Fruit fly (Drosophila melanogaster) whole organism, embryonic: ENCODE data around the gene CG15358.

Experiments
- BEAF-32 ChIP-seq: fragments of 200-800 bp; sonication (Bioruptor generic); optimal IDR thresholded peaks from 3 replicates; lab custom pipeline; 2017; ENCODE audit warnings: missing biosample characterization, missing genetic modification characterization, mild to moderate bottlenecking, moderate library complexity, missing genetic modification reagents
- CG14014 ChIP-seq: fragments of 200-800 bp; sonication (Bioruptor generic); IDR thresholded peaks from 2 replicates; pipeline ENCODE4 v1.3.6; 2022; ENCODE audit warnings: missing biosample characterization, missing genetic modification characterization
- CG16779 ChIP-seq: fragments of 200-800 bp; sonication (Bioruptor generic); IDR thresholded peaks from 2 replicates; pipeline ENCODE4 v1.3.6; 2022; ENCODE audit warnings: missing biosample characterization, missing genetic modification characterization
- CG7271 ChIP-seq: fragments of 200-800 bp; sonication (Bioruptor generic); optimal IDR thresholded peaks from 2 replicates; lab custom pipeline; 2018; ENCODE audit warnings: missing biosample characterization, mild to moderate bottlenecking, missing genetic modification characterization, moderate library complexity
- dysf ChIP-seq: fragments of 200-800 bp; sonication (Bioruptor generic); IDR thresholded peaks from 3 replicates; pipeline ENCODE4 v1.3.6; 2022; ENCODE audit warnings: missing biosample characterization, missing genetic modification characterization
- emc ChIP-seq: fragments of 200-800 bp; sonication (Bioruptor generic); optimal IDR thresholded peaks from 2 replicates; lab custom pipeline; 2016; ENCODE audit warnings: missing biosample characterization, missing genetic modification characterization
- fru ChIP-seq: fragments of >200 bp; optimal IDR thresholded peaks from 2 replicates; lab custom pipeline; 2017
- hth ChIP-seq: fragments of >200 bp; optimal IDR thresholded peaks from 2 replicates; lab custom pipeline; 2017; ENCODE audit warnings: inconsistent platforms
- kay ChIP-seq: fragments of 200-800 bp; sonication (Bioruptor generic); optimal IDR thresholded peaks from 2 replicates; lab custom pipeline; 2016; ENCODE audit warnings: missing biosample characterization, missing genetic modification characterization
- tin ChIP-seq: fragments of 200-800 bp; sonication (Bioruptor generic); optimal IDR thresholded peaks from 3 replicates; lab custom pipeline; 2016; ENCODE audit warnings: missing biosample characterization, missing genetic modification characterization
- tna ChIP-seq: fragments of 200-800 bp; sonication (Bioruptor generic); IDR thresholded peaks from 2 replicates; pipeline ENCODE4 v1.3.6; 2022; ENCODE audit warnings: missing biosample characterization, missing genetic modification characterization; ENCODE audit not compliant: partially characterized antibody
- z ChIP-seq: fragments of 200-800 bp; sonication (Bioruptor generic); IDR thresholded peaks from 3 replicates; pipeline ENCODE4 v1.3.6; 2022; ENCODE audit warnings: missing biosample characterization, missing genetic modification characterization

DNA sequence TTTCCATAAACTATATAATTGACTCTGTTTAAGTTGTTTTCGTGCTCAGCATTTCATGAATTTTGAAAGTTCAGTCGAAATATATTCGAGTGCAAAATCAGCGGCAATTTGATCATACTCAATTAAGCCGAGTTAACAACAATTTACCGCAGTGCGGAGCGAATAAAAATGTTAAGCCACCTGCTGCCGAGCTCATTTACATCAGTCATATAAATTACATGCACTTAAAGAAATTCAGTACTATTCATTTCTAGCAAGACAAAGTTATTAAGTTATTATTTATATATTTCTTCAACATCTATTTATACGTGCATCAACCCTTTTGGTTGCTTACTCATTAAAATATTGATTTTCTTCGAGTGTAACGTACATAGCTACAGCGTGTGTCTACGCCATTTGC is 50.5 kb downstream of the CG15358 start, which contains the start of gene c-cup:
- no peak for TF ChIP-seq kay (GFP tag; lab: Kevin White, UChicago)
- no peak for TF ChIP-seq fru (lab: Kevin White, UChicago)
- TF ChIP-seq CG7271 (tag; lab: Kevin White, UChicago) = no peak
- TF ChIP-seq dysf = no peak
- TF ChIP-seq hth = no peak
- TF ChIP-seq emc (GFP tag; lab: Kevin White, UChicago) = no peak
- no peak for TF ChIP-seq z
- TF ChIP-seq BEAF-32 (GFP tag; lab: Kevin White, UChicago) = no peak
- TF ChIP-seq tin (GFP tag; lab: Kevin White, UChicago) = no peak
- TF ChIP-seq CG14014 (GFP tag; lab: Robert Waterston, UW) = no peak
- no peak for TF ChIP-seq CG16779 (GFP tag; lab: Robert Waterston, UW)
- no peak for TF ChIP-seq tna (GFP tag; lab: Robert Waterston, UW)
